Fruit fly (Drosophila melanogaster) whole organism, embryonic: Measurements from ENCODE around the gene CG31223.

Experiments used
- CG10543 ChIP-seq: fragments of 200-800 bp; sonication (Bioruptor generic); optimal IDR thresholded peaks from 3 replicates; lab custom pipeline; 2017; ENCODE audit warnings: missing biosample characterization, mild to moderate bottlenecking, missing genetic modification characterization, moderate library complexity
- CG15269 ChIP-seq: fragments of 200-800 bp; sonication (Bioruptor generic); optimal IDR thresholded peaks from 2 replicates; lab custom pipeline; 2018; ENCODE audit warnings: missing biosample characterization, mild to moderate bottlenecking, missing genetic modification characterization, moderate library complexity
- CG6813 ChIP-seq: fragments of 200-800 bp; sonication (Bioruptor generic); optimal IDR thresholded peaks from 2 replicates; lab custom pipeline; 2017; ENCODE audit warnings: missing biosample characterization, missing genetic modification characterization, mild to moderate bottlenecking, moderate library complexity, missing genetic modification reagents
- E2f2 ChIP-seq: fragments of 200-800 bp; sonication (Bioruptor generic); IDR thresholded peaks from 2 replicates; pipeline ENCODE4 v1.3.6; 2022; ENCODE audit warnings: missing biosample characterization, missing genetic modification characterization
- NC2β ChIP-seq: fragments of 200-800 bp; sonication (Bioruptor generic); optimal IDR thresholded peaks from 2 replicates; lab custom pipeline; 2016; ENCODE audit warnings: missing biosample characterization, missing genetic modification characterization
- Sox102F ChIP-seq: fragments of 200-800 bp; sonication (Bioruptor generic); optimal IDR thresholded peaks from 2 replicates; lab custom pipeline; 2018; ENCODE audit warnings: missing biosample characterization, mild to moderate bottlenecking, missing genetic modification characterization, moderate library complexity
- Usf ChIP-seq: fragments of 200-800 bp; sonication (Bioruptor generic); optimal IDR thresholded peaks from 2 replicates; lab custom pipeline; 2017; ENCODE audit warnings: missing genotype, missing biosample characterization, missing genetic modification characterization
- crc ChIP-seq: fragments of 200-800 bp; sonication (Bioruptor generic); optimal IDR thresholded peaks from 2 replicates; lab custom pipeline; 2016; ENCODE audit warnings: missing biosample characterization, missing genetic modification characterization
- eyg ChIP-seq: fragments of 200-800 bp; sonication (Bioruptor generic); optimal IDR thresholded peaks from 3 replicates; lab custom pipeline; 2016; ENCODE audit warnings: missing biosample characterization, missing genetic modification characterization
- hth ChIP-seq: fragments of >200 bp; optimal IDR thresholded peaks from 2 replicates; lab custom pipeline; 2017; ENCODE audit warnings: inconsistent platforms
- org-1 ChIP-seq: fragments of 200-800 bp; sonication (Bioruptor generic); optimal IDR thresholded peaks from 2 replicates; lab custom pipeline; 2017; ENCODE audit warnings: missing biosample characterization, missing genetic modification characterization

DNA sequence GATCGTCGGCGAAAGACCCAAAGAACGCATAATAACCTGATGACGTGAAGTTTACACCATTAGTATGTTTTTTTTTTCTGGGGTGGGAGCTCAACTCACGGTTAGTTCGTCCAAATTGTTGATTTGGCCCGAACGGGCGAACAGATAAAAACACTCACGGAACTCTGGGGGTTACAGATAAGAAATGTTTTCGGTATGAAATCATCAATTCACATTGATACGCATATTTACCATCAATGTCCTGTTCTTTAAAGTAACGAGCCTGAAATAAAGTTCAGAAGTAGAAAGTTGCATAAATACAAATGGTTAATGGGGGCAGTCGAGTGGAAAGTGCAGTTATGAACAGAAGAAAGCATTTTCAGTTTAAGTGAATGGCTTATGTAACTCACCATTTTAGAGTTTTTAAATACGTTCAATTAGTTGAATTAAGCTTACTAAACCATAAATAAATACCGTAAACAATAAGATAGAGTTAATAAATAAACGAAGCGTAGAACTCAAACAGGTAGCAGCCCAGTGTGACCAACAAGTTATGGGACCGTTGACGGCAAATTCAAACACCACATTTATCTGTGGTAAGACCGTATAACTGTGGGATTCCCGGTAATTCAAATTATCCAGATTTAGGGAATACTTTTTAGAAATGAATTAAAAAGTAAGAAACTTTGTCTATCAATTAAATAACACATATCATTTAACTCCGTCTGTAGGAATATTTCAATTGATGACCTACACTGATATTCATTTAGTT is 7.0 kb upstream of the CG31223 start, which contains the start of gene CG17272:
- TF ChIP-seq CG10543 (GFP tag; lab: Kevin White, UChicago) (no peak), E2f2 (GFP tag; lab: Robert Waterston, UW) (peak; percentile 71), eyg (no peak), hth (no peak), CG6813 (GFP tag; lab: Kevin White, UChicago) (no peak), Usf (GFP tag; lab: Kevin White, UChicago) (no peak), crc (GFP tag; lab: Kevin White, UChicago) (no peak), org-1 (GFP tag; lab: Kevin White, UChicago) (no peak), CG15269 (tag; lab: Kevin White, UChicago) (no peak), Sox102F (no peak), NC2β (GFP tag; lab: Kevin White, UChicago) (no peak)
